Fruit fly (Drosophila melanogaster): ENCODE measurements around the gene mrt.

Gene mrt

dm6 chr3R:27273118-27274062 is 9.1 kb downstream of the mrt start, which contains the start of gene CG5934 (continued):
- TF ChIP-seq Fer3 (tag; optimal IDR thresholded peaks at IDR 0.05) (no peak), CG9609 (GFP tag; optimal IDR thresholded peaks at IDR 0.05) (no peak), wor (GFP tag; IDR thresholded peaks at IDR 0.05) (no peak), Asciz (GFP tag; optimal IDR thresholded peaks at IDR 0.05) (no peak), Eip74EF (GFP tag; optimal IDR thresholded peaks at IDR 0.05) (peak in 1 of 2 experiments; percentile 12), wdn (GFP tag; IDR thresholded peaks at IDR 0.05) (no peak), CG17612 (GFP tag; IDR thresholded peaks at IDR 0.05) (no peak), Scr (GFP tag; IDR thresholded peaks at IDR 0.05; ENCODE audit: partially characterized antibody) (no peak), fu2 (GFP tag; optimal IDR thresholded peaks at IDR 0.05) (peak; percentile 27), Sox102F (GFP tag; optimal IDR thresholded peaks at IDR 0.05) (no peak), CG18599 (GFP tag; optimal IDR thresholded peaks at IDR 0.05) (peak; percentile 45), Kr (GFP tag; optimal IDR thresholded peaks at IDR 0.05) (no peak), sob (GFP tag; IDR thresholded peaks at IDR 0.05) (peak; percentile 42), mld (GFP tag; IDR thresholded peaks at IDR 0.05; ENCODE audit: partially characterized antibody) (no peak), cwo (GFP tag; optimal IDR thresholded peaks at IDR 0.05) (no peak), CG14667 (GFP tag; IDR thresholded peaks at IDR 0.05) (no peak), scrt (GFP tag; optimal IDR thresholded peaks at IDR 0.05) (peak; percentile 24), CG17186 (GFP tag; optimal IDR thresholded peaks at IDR 0.05) (peak; percentile 16), jing (GFP tag; optimal IDR thresholded peaks at IDR 0.05) (no peak), CG8359 (GFP tag; optimal IDR thresholded peaks at IDR 0.05; ENCODE audit: borderline replicate concordance) (no peak), CG1529 (GFP tag; optimal IDR thresholded peaks at IDR 0.05) (peak; percentile 8), D (optimal IDR thresholded peaks at IDR 0.05) (no peak), D (GFP tag; optimal IDR thresholded peaks at IDR 0.05) (no peak), CG17802 (tag; optimal IDR thresholded peaks at IDR 0.05) (peak; percentile 3), CG14710 (tag; optimal IDR thresholded peaks at IDR 0.05) (peak; percentile 39), ssp (GFP tag; IDR thresholded peaks at IDR 0.05) (no peak), CG9876 (GFP tag; optimal IDR thresholded peaks at IDR 0.05) (no peak), CG6254 (GFP tag; optimal IDR thresholded peaks at IDR 0.05) (no peak), ase (GFP tag; IDR thresholded peaks at IDR 0.05) (no peak), CG10274 (GFP tag; optimal IDR thresholded peaks at IDR 0.05) (no peak), hkb (optimal IDR thresholded peaks at IDR 0.05) (no peak), hkb (GFP tag; IDR thresholded peaks at IDR 0.05) (no peak), Rx (GFP tag; IDR thresholded peaks at IDR 0.05) (no peak), CG32532 (GFP tag; IDR thresholded peaks at IDR 0.05) (no peak), CG9215 (GFP tag; IDR thresholded peaks at IDR 0.05) (no peak), dysf (GFP tag; IDR thresholded peaks at IDR 0.05) (0 out of 3 replicates have a peak, but pooled peaks have one; percentile 20), CG1603 (tag; optimal IDR thresholded peaks at IDR 0.05) (peak; percentile 44), B-H2 (GFP tag; optimal IDR thresholded peaks at IDR 0.05) (peak; percentile 59), CG7786 (GFP tag; optimal IDR thresholded peaks at IDR 0.05) (peak; percentile 50), Dbx (GFP tag; IDR thresholded peaks at IDR 0.05) (0 out of 3 replicates have a peak, but pooled peaks have one; percentile 40), CG6813 (GFP tag; optimal IDR thresholded peaks at IDR 0.05) (no peak), Vsx1 (GFP tag; optimal IDR thresholded peaks at IDR 0.05) (no peak), CG12071 (GFP tag; optimal IDR thresholded peaks at IDR 0.05) (no peak), Dfd (GFP tag; optimal IDR thresholded peaks at IDR 0.05) (no peak), Hr78 (GFP tag; optimal IDR thresholded peaks at IDR 0.05) (no peak), peb (GFP tag; IDR thresholded peaks at IDR 0.05) (no peak), Dip2 (GFP tag; IDR thresholded peaks at IDR 0.05) (no peak), Ada2b (GFP tag; IDR thresholded peaks at IDR 0.05) (no peak), ham (GFP tag; IDR thresholded peaks at IDR 0.05) (no peak)
